Worm (Caenorhabditis elegans) whole organism, L1 larva: ENCODE data around the gene Y39A1A.10.

Source experiments
- dpl-1 ChIP-seq, 3 experiments: fragments of 150-350 bp in 2 of 3; sonication (generic microtip) in 1 of 3; optimal IDR thresholded peaks; 2 replicates each; lab custom pipeline; 2014 to 2017; ENCODE audit warnings: missing biosample characterization in 3 of 3, missing genetic modification characterization in 3 of 3, missing genetic modification reagents in 3 of 3
- nhr-12 ChIP-seq: sonication (generic microtip); optimal IDR thresholded peaks from 2 replicates; lab custom pipeline; 2017; ENCODE audit warnings: missing biosample characterization, missing genetic modification characterization
- sptf-1 ChIP-seq: fragments of 150-350 bp; optimal IDR thresholded peaks from 2 replicates; lab custom pipeline; 2014; ENCODE audit warnings: missing biosample characterization, missing genetic modification characterization
- tbx-2 ChIP-seq: sonication (generic microtip); optimal IDR thresholded peaks from 2 replicates; lab custom pipeline; 2016; ENCODE audit warnings: missing genetic modification characterization, missing compliant biosample characterization
- unc-62 ChIP-seq: fragments of 150-350 bp; optimal IDR thresholded peaks from 2 replicates; lab custom pipeline; 2014; ENCODE audit warnings: missing biosample characterization, missing genetic modification reagents, missing genetic modification characterization

ce11 chrIII:10631870-10632509 lies 538 bp upstream of the Y39A1A.10 start:
- TF ChIP-seq unc-62 (GFP tag; lab: Kevin White, UChicago): no peak
- peak; percentile 66 for TF ChIP-seq tbx-2 (tag; lab: Kevin White, UChicago)
- TF ChIP-seq sptf-1 (tag; lab: Kevin White, UChicago): no peak
- TF ChIP-seq nhr-12 (tag; lab: Kevin White, UChicago): no peak
- TF ChIP-seq dpl-1 (GFP tag; optimal IDR thresholded peaks at IDR 0.05; lab: Kevin White, UChicago): no peak
